Fruit fly (Drosophila melanogaster): ENCODE data around the gene CG12523.

Gene CG12523

DNA sequence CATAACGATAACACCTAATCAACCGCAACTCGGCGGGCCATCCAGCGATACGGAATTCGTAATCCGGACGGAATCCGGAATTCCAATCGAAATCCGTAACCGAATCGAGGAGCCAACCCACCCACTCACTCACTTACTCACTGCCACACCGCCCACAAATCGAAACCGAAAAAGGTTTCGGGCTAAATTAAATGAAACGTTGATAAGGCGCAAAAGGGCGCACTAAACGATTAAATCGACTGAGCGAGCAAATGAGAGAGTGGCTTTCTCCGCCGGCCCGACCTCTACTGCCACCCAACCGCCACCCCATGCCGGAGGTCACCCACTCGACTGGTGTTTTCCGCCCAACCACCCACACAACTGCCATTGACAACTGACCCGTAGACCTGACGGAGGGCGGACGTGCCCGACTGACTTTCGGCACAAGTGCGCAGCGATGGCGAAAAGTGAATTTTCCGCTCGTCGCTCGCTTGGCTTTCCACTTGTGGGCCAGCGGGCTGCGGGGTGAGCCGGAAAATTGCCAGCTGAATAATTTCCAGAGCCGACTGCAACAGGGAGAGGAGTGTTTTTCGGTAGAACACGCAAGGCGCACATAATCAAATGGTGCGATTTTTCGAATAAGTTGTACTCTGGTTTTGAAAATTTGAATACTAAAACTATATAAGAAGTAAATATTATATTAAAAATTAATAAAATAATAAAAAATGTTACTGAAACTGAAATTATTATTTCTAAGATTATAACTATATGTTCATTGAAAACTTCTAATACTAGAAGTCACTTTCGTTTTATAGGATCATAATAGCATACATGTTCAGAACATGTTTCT lies 15.9 kb downstream of the CG12523 start:
- TF ChIP-seq fru (GFP tag; optimal IDR thresholded peaks at IDR 0.05): no peak
- no peak for TF ChIP-seq OdsH (GFP tag; optimal IDR thresholded peaks at IDR 0.05)
- no peak for TF ChIP-seq jim (GFP tag; optimal IDR thresholded peaks at IDR 0.05)
- no peak for TF ChIP-seq brk (GFP tag; optimal IDR thresholded peaks at IDR 0.05)
- TF ChIP-seq GATAd (GFP tag; optimal IDR thresholded peaks at IDR 0.05): no peak
- TF ChIP-seq Myc (optimal IDR thresholded peaks at IDR 0.05): no peak
- TF ChIP-seq Rel (GFP tag; optimal IDR thresholded peaks at IDR 0.05): no peak
- TF ChIP-seq Rel (tag; optimal IDR thresholded peaks at IDR 0.05): no peak
- no peak for TF ChIP-seq psq (GFP tag; optimal IDR thresholded peaks at IDR 0.05)
- no peak for TF ChIP-seq rgr (GFP tag; optimal IDR thresholded peaks at IDR 0.05)
- TF ChIP-seq woc (GFP tag; optimal IDR thresholded peaks at IDR 0.05): no peak
- no peak for TF ChIP-seq HLH106 (tag; optimal IDR thresholded peaks at IDR 0.05)
- TF ChIP-seq Dif (GFP tag; optimal IDR thresholded peaks at IDR 0.05; ENCODE audit: partially characterized antibody): no peak

DNA sequence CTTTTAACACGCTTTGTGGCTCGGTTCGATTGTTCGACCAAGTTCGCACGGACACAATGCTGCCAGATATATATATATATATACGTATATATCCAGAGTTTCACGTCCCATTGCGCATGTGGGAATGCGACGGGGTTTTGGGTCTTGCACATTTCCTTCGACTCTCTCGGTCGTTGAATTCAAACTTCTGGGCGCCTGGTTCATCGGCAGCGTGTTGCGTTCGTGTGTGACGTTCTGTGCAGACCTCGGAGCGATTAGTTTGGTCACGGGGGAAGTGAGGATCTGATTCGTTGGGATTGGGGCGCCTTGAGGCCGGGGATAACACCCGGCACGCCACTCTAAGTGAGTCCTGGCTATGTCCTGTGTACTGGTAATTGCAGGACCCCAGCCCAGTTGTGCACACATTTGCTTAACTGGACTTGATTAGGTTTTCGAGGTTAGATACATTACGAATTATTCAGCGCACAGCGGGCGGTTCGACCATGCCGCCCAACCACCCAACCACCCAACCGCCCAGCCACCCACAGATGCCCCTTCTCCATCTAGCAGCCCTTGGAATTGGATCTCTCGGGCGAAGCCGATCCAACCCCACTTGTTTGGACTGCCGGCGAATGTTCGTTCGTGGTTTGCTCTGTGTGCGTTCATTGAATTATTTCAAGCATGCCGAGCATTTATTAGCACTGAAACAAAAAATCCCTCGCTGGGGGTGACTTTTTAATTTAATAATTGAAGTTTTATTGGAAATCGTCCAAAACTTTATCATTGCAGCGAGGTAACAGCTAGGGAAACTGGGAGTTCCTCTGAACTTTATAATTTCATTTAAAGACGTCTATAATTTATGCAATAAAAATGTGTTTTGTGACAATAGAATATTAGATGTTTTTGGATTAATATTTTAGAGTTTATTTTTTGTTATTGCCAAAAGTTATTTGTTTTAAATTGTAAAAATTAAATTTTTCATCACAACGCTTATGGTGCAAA lies 17.0 kb downstream of the CG12523 start:
- peak; percentile 59 for TF ChIP-seq Dfd (GFP tag; optimal IDR thresholded peaks at IDR 0.05)
- TF ChIP-seq brk (GFP tag; optimal IDR thresholded peaks at IDR 0.05): no peak

dm6 chr3L:10821468-10821867 lies 20.5 kb downstream of the CG12523 start:
- TF ChIP-seq Jra (GFP tag; optimal IDR thresholded peaks at IDR 0.05) (no peak), Hr78 (GFP tag; optimal IDR thresholded peaks at IDR 0.05) (no peak), jim (GFP tag; optimal IDR thresholded peaks at IDR 0.05) (no peak), psq (GFP tag; optimal IDR thresholded peaks at IDR 0.05) (no peak)

DNA sequence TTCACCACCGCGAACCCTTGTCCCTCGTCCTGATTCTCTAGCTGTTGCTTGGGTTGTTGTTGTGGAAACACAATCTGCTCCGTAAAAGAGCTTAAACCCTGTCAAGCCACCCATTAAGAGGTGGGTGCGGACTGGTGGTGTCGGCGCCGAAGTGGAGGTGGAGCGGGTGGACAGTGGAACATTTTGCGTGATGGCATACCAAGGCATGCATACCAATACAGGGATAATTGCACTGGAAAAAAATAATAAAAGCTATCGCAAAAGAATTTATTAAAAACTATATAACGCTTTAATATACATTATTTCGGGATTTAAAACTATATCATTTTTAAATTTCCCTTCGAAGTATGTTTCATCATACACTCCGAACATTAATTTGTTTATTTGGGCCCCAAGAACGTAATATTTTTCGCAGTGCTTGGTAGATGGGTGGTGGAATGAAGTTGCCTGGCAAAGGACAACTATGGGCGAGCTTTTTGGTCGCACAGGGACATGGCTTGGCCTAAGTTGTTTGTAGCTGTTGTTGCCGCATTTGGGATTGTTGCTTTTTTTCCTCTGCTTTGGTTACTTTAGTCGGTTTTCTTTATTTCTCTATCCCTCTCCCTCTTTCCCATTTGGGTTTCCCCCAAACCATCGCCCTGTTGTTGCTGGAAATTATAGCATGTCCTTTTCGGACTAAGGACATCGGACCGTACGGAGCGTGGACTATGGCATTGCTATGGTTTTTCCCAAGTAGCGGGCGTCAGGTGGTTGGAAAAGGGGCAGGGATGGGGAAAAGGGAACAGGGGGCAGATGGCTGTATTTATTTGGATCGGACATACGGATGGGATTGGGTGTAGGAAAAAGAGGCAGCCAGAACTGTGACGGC lies 21.6 kb downstream of the CG12523 start:
- TF ChIP-seq Mio (GFP tag; optimal IDR thresholded peaks at IDR 0.05): no peak
- no peak for TF ChIP-seq jim (GFP tag; optimal IDR thresholded peaks at IDR 0.05)
- TF ChIP-seq Hr83 (GFP tag; optimal IDR thresholded peaks at IDR 0.05; ENCODE audit: poor library complexity, severe bottlenecking): no peak
- no peak for TF ChIP-seq Dif (GFP tag; optimal IDR thresholded peaks at IDR 0.05; ENCODE audit: partially characterized antibody)
- no peak for TF ChIP-seq rgr (GFP tag; optimal IDR thresholded peaks at IDR 0.05)
- TF ChIP-seq Myc (optimal IDR thresholded peaks at IDR 0.05): no peak
- TF ChIP-seq br (GFP tag; optimal IDR thresholded peaks at IDR 0.05): no peak
- no peak for TF ChIP-seq Jra (GFP tag; optimal IDR thresholded peaks at IDR 0.05)
- TF ChIP-seq foxo (GFP tag; optimal IDR thresholded peaks at IDR 0.05): peak in 1 of 2 experiments; percentile 43
- TF ChIP-seq Hr78 (GFP tag; optimal IDR thresholded peaks at IDR 0.05): no peak
- TF ChIP-seq CG32264 (GFP tag; optimal IDR thresholded peaks at IDR 0.05): no peak
- TF ChIP-seq pan (optimal IDR thresholded peaks at IDR 0.05): no peak
- TF ChIP-seq ey (GFP tag; optimal IDR thresholded peaks at IDR 0.05): peak; percentile 33
- peak; percentile 39 for TF ChIP-seq h (GFP tag; optimal IDR thresholded peaks at IDR 0.05)
- no peak for TF ChIP-seq CG9705 (GFP tag; optimal IDR thresholded peaks at IDR 0.05)
- no peak for TF ChIP-seq Dfd (GFP tag; optimal IDR thresholded peaks at IDR 0.05)
- peak; percentile 21 for TF ChIP-seq OdsH (GFP tag; optimal IDR thresholded peaks at IDR 0.05)
- peak; percentile 35 for TF ChIP-seq fru (GFP tag; optimal IDR thresholded peaks at IDR 0.05)
- no peak for TF ChIP-seq dsf (GFP tag; optimal IDR thresholded peaks at IDR 0.05; ENCODE audit: borderline replicate concordance)
- TF ChIP-seq GATAd (GFP tag; optimal IDR thresholded peaks at IDR 0.05): no peak
- no peak for TF ChIP-seq CrebA (GFP tag; optimal IDR thresholded peaks at IDR 0.05; ENCODE audit: borderline replicate concordance)
- TF ChIP-seq psq (GFP tag; optimal IDR thresholded peaks at IDR 0.05): peak; percentile 35
- no peak for TF ChIP-seq lola (GFP tag; optimal IDR thresholded peaks at IDR 0.05)
- TF ChIP-seq Abd-B (GFP tag; optimal IDR thresholded peaks at IDR 0.05): no peak
- no peak for TF ChIP-seq brk (GFP tag; optimal IDR thresholded peaks at IDR 0.05)
- no peak for TF ChIP-seq dmrt93B (GFP tag; optimal IDR thresholded peaks at IDR 0.05)
- TF ChIP-seq Hnf4 (GFP tag; optimal IDR thresholded peaks at IDR 0.05): no peak
- TF ChIP-seq HLH106 (tag; optimal IDR thresholded peaks at IDR 0.05): peak; percentile 35
- TF ChIP-seq usp (GFP tag; optimal IDR thresholded peaks at IDR 0.05): no peak
- no peak for TF ChIP-seq Rel (GFP tag; optimal IDR thresholded peaks at IDR 0.05)
- no peak for TF ChIP-seq Rel (tag; optimal IDR thresholded peaks at IDR 0.05)
- peak; percentile 15 for TF ChIP-seq Sp1 (GFP tag; optimal IDR thresholded peaks at IDR 0.05)
- TF ChIP-seq sv (GFP tag; optimal IDR thresholded peaks at IDR 0.05): peak; percentile 55
- no peak for TF ChIP-seq woc (GFP tag; optimal IDR thresholded peaks at IDR 0.05)
- no peak for TF ChIP-seq dl (GFP tag; optimal IDR thresholded peaks at IDR 0.05; ENCODE audit: insufficient read depth in 1 of 2, partially characterized antibody in 2 of 2)
- TF ChIP-seq tai (GFP tag; optimal IDR thresholded peaks at IDR 0.05): no peak
- TF ChIP-seq N (GFP tag; optimal IDR thresholded peaks at IDR 0.05): no peak

All from whole organism, wandering third instar larva.